Worm (Caenorhabditis elegans): Measurements from ENCODE around the gene K02E2.6.

DNA sequence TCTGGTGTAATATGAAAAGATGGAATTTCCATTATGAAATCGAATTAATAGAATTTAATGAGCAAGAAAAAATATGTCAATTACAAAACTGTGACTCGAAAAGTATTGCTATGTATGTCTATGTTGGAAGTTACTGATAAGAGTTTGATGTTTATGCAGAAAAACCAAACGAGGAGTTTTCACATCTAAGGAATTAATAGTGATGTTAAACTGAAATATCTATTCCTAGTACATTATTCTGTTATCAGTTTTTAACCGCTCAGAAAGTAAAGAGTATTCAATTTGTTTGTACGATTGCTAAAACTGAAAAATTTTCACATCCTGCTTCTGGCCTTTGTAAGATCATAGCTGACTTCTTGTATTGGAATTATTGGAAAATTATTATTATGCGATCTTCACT lies 6.6 kb downstream of the K02E2.6 start, which contains the start of gene K02E2.7:
- no peak for TF ChIP-seq nhr-102 (tag; optimal IDR thresholded peaks at IDR 0.05)
- no peak for TF ChIP-seq mep-1 (tag; optimal IDR thresholded peaks at IDR 0.05)
- no peak for TF ChIP-seq nhr-6 (tag; optimal IDR thresholded peaks at IDR 0.05)
- no peak for TF ChIP-seq madf-9 (GFP tag; conservative IDR thresholded peaks at IDR 0.05)
